Worm (Caenorhabditis elegans) whole organism, L1 larva: ENCODE data around the gene natc-1.
A peak's percentile ranks its signal among the peaks of the same experiment; 100 is the strongest.

Experiments
- C04F5.9 ChIP-seq: sonication (generic microtip); optimal IDR thresholded peaks from 2 replicates; lab custom pipeline; 2016; ENCODE audit warnings: missing genetic modification characterization, missing compliant biosample characterization
- C16A3.4 ChIP-seq: fragments of 150-350 bp; optimal IDR thresholded peaks from 2 replicates; lab custom pipeline; 2014; ENCODE audit warnings: missing biosample characterization, missing genetic modification characterization
- C34B4.2 ChIP-seq: sonication (generic microtip); optimal IDR thresholded peaks from 2 replicates; lab custom pipeline; 2017; ENCODE audit warnings: mild to moderate bottlenecking, missing genetic modification characterization, missing compliant biosample characterization
- F16B12.6 ChIP-seq: fragments of 150-350 bp; optimal IDR thresholded peaks from 2 replicates; lab custom pipeline; 2014; ENCODE audit warnings: missing biosample characterization, missing genetic modification characterization
- aly-2 ChIP-seq: fragments of 150-350 bp; optimal IDR thresholded peaks from 2 replicates; lab custom pipeline; 2014; ENCODE audit warnings: missing biosample characterization, missing genetic modification characterization
- ama-1 ChIP-seq: fragments of 150-350 bp; optimal IDR thresholded peaks from 2 replicates; lab custom pipeline; 2014
- blmp-1 ChIP-seq: fragments of 150-350 bp; optimal IDR thresholded peaks from 2 replicates; lab custom pipeline; 2014; ENCODE audit warnings: missing biosample characterization, missing genetic modification characterization
- ceh-63 ChIP-seq: fragments of 200-800 bp; sonication (Bioruptor generic); optimal IDR thresholded peaks from 2 replicates; lab custom pipeline; 2018; ENCODE audit warnings: mild to moderate bottlenecking, missing genetic modification characterization, missing compliant biosample characterization
- ceh-8 ChIP-seq: fragments of 200-800 bp; sonication (Bioruptor generic); optimal IDR thresholded peaks from 2 replicates; lab custom pipeline; 2018; ENCODE audit warnings: mild to moderate bottlenecking, missing genetic modification characterization, moderate library complexity, missing compliant biosample characterization
- ceh-88 ChIP-seq: fragments of 200-800 bp; sonication (Bioruptor generic); IDR thresholded peaks from 2 replicates; pipeline ENCODE4 v1.3.6; 2022; ENCODE audit warnings: missing genetic modification characterization, missing compliant biosample characterization
- ceh-90 ChIP-seq: sonication (generic microtip); optimal IDR thresholded peaks from 2 replicates; lab custom pipeline; 2016; ENCODE audit warnings: missing genetic modification characterization, missing compliant biosample characterization
- ces-1 ChIP-seq: fragments of 150-350 bp; optimal IDR thresholded peaks from 2 replicates; lab custom pipeline; 2014; ENCODE audit warnings: missing biosample characterization, missing genetic modification reagents, missing genetic modification characterization
- dsc-1 ChIP-seq: sonication (generic microtip); optimal IDR thresholded peaks from 2 replicates; lab custom pipeline; 2016; ENCODE audit warnings: mild to moderate bottlenecking, missing genetic modification characterization, missing compliant biosample characterization
- egl-13 ChIP-seq: sonication (generic microtip); optimal IDR thresholded peaks from 2 replicates; lab custom pipeline; 2016; ENCODE audit warnings: missing genotype, missing genetic modification reagents, missing genetic modification characterization, missing compliant biosample characterization
- egl-27 ChIP-seq, 2 experiments: fragments of 150-350 bp in 1 of 2; sonication (generic microtip); optimal IDR thresholded peaks; 3 replicates each; lab custom pipeline; 2017 to 2018; ENCODE audit warnings: missing biosample characterization in 2 of 2, missing genetic modification characterization in 2 of 2, missing genetic modification reagents in 2 of 2
- elt-3 ChIP-seq, 6 experiments: fragments of 150-350 bp in 1 of 6; sonication (generic microtip); optimal IDR thresholded peaks; 2 replicates each; lab custom pipeline; 2017 to 2018; ENCODE audit warnings: missing biosample characterization in 6 of 6, missing genetic modification characterization in 6 of 6, inconsistent platforms in 1 of 6
- ets-5 ChIP-seq: fragments of 200-800 bp; sonication (Bioruptor generic); IDR thresholded peaks from 2 replicates; pipeline ENCODE4 v1.3.6; 2022; ENCODE audit warnings: missing genetic modification characterization, missing compliant biosample characterization
- fkh-10 ChIP-seq: sonication (generic microtip); optimal IDR thresholded peaks from 2 replicates; lab custom pipeline; 2017; ENCODE audit warnings: missing biosample characterization, missing genetic modification reagents, missing genetic modification characterization
- fkh-4 ChIP-seq: sonication (generic microtip); optimal IDR thresholded peaks from 2 replicates; lab custom pipeline; 2016; ENCODE audit warnings: missing compliant biosample characterization, missing genetic modification characterization, borderline replicate concordance
- grh-1 ChIP-seq: fragments of 200-800 bp; sonication (Bioruptor generic); IDR thresholded peaks from 2 replicates; pipeline ENCODE4 v1.3.6; 2022; ENCODE audit warnings: missing genetic modification reagents, missing genetic modification characterization, missing compliant biosample characterization
- hlh-4 ChIP-seq: sonication (generic microtip); optimal IDR thresholded peaks from 2 replicates; lab custom pipeline; 2016; ENCODE audit warnings: mild to moderate bottlenecking, missing genetic modification characterization, missing compliant biosample characterization
- hpl-2 ChIP-seq: fragments of 150-350 bp; optimal IDR thresholded peaks from 2 replicates; lab custom pipeline; 2014; ENCODE audit warnings: missing biosample characterization, missing genetic modification reagents, missing genetic modification characterization
- jun-1 ChIP-seq: fragments of 150-350 bp; optimal IDR thresholded peaks from 2 replicates; lab custom pipeline; 2014; ENCODE audit warnings: missing biosample characterization, missing genetic modification reagents, missing genetic modification characterization
- lin-14 ChIP-seq: fragments of 200-800 bp; sonication (Bioruptor generic); optimal IDR thresholded peaks from 2 replicates; lab custom pipeline; 2018; ENCODE audit warnings: mild to moderate bottlenecking, missing genetic modification characterization, moderate library complexity, missing compliant biosample characterization
- lin-35 ChIP-seq, 2 experiments: fragments of 150-350 bp; optimal IDR thresholded peaks; 2 replicates each; lab custom pipeline; 2014; ENCODE audit warnings: missing biosample characterization in 2 of 2, missing genetic modification characterization in 2 of 2, missing genetic modification reagents in 2 of 2
- mab-9 ChIP-seq: fragments of 200-800 bp; sonication (Bioruptor generic); IDR thresholded peaks from 2 replicates; pipeline ENCODE4 v1.3.6; 2022; ENCODE audit warnings: missing genetic modification reagents, missing genetic modification characterization, missing compliant biosample characterization
- mdl-1 ChIP-seq, 2 experiments: fragments of 150-350 bp; optimal IDR thresholded peaks; 2 replicates each; lab custom pipeline; 2014 to 2017; ENCODE audit warnings: missing biosample characterization in 2 of 2, missing genetic modification characterization in 2 of 2, inconsistent platforms in 1 of 2
- mef-2 ChIP-seq: fragments of 150-350 bp; optimal IDR thresholded peaks from 2 replicates; lab custom pipeline; 2014; ENCODE audit warnings: missing biosample characterization, missing genetic modification characterization
- mep-1 ChIP-seq: fragments of 150-350 bp; optimal IDR thresholded peaks from 2 replicates; lab custom pipeline; 2014; ENCODE audit warnings: missing biosample characterization, missing genetic modification characterization
- nhr-11 ChIP-seq: fragments of 150-350 bp; optimal IDR thresholded peaks from 2 replicates; lab custom pipeline; 2014; ENCODE audit warnings: missing biosample characterization, missing genetic modification characterization
- nhr-19 ChIP-seq: fragments of 200-800 bp; sonication (Bioruptor generic); conservative IDR thresholded peaks from 2 replicates; pipeline ENCODE4 v1.3.6; 2022; ENCODE audit warnings: missing genetic modification characterization, missing compliant biosample characterization
- nhr-237 ChIP-seq: fragments of 150-350 bp; optimal IDR thresholded peaks from 2 replicates; lab custom pipeline; 2014; ENCODE audit warnings: missing biosample characterization, missing genetic modification characterization
- nhr-28 ChIP-seq: fragments of 150-350 bp; optimal IDR thresholded peaks from 2 replicates; lab custom pipeline; 2014; ENCODE audit warnings: missing biosample characterization, missing genetic modification characterization
- nhr-47 ChIP-seq: sonication (generic microtip); optimal IDR thresholded peaks from 2 replicates; lab custom pipeline; 2016; ENCODE audit warnings: mild to moderate bottlenecking, missing genetic modification characterization, moderate library complexity, missing compliant biosample characterization
- nhr-71 ChIP-seq: sonication (generic microtip); optimal IDR thresholded peaks from 2 replicates; lab custom pipeline; 2016; ENCODE audit warnings: mild to moderate bottlenecking, missing genetic modification characterization, moderate library complexity, missing compliant biosample characterization
- nhr-76 ChIP-seq: sonication (generic microtip); optimal IDR thresholded peaks from 2 replicates; lab custom pipeline; 2017; ENCODE audit warnings: missing biosample characterization, missing genetic modification characterization
- nhr-77 ChIP-seq: fragments of 150-350 bp; optimal IDR thresholded peaks from 2 replicates; lab custom pipeline; 2014; ENCODE audit warnings: missing biosample characterization, missing genetic modification characterization
- nhr-90 ChIP-seq: sonication (generic microtip); optimal IDR thresholded peaks from 2 replicates; lab custom pipeline; 2016; ENCODE audit warnings: mild to moderate bottlenecking, missing genetic modification characterization, missing compliant biosample characterization; ENCODE audit not compliant: poor library complexity
- pag-3 ChIP-seq: sonication (generic microtip); optimal IDR thresholded peaks from 2 replicates; lab custom pipeline; 2017; ENCODE audit warnings: missing genetic modification characterization, mild to moderate bottlenecking, missing compliant biosample characterization, antibody characterized with exemption, borderline replicate concordance; ENCODE audit not compliant: insufficient read depth
- pax-3 ChIP-seq: fragments of 200-800 bp; sonication (Bioruptor generic); optimal IDR thresholded peaks from 2 replicates; lab custom pipeline; 2018; ENCODE audit warnings: mild to moderate bottlenecking, missing genetic modification characterization, moderate library complexity, missing compliant biosample characterization
- pqm-1 ChIP-seq: sonication (generic microtip); optimal IDR thresholded peaks from 3 replicates; lab custom pipeline; 2017; ENCODE audit warnings: missing biosample characterization, missing genetic modification characterization
- rnt-1 ChIP-seq: sonication (generic microtip); optimal IDR thresholded peaks from 2 replicates; lab custom pipeline; 2016; ENCODE audit warnings: mild to moderate bottlenecking, missing genetic modification characterization, moderate library complexity, missing compliant biosample characterization
- skn-1 ChIP-seq: fragments of 150-350 bp; optimal IDR thresholded peaks from 2 replicates; lab custom pipeline; 2014; ENCODE audit warnings: missing biosample characterization, missing genetic modification characterization
- snpc-4 ChIP-seq: fragments of 150-350 bp; optimal IDR thresholded peaks from 2 replicates; lab custom pipeline; 2014; ENCODE audit warnings: missing biosample characterization, missing genetic modification characterization
- snu-23 ChIP-seq: sonication (generic microtip); optimal IDR thresholded peaks from 2 replicates; lab custom pipeline; 2016; ENCODE audit warnings: missing genetic modification characterization, missing compliant biosample characterization
- sup-37 ChIP-seq: fragments of 200-800 bp; sonication (Bioruptor generic); optimal IDR thresholded peaks from 2 replicates; lab custom pipeline; 2018; ENCODE audit warnings: mild to moderate bottlenecking, missing genetic modification characterization, missing compliant biosample characterization
- tlp-1 ChIP-seq: fragments of 150-350 bp; optimal IDR thresholded peaks from 2 replicates; lab custom pipeline; 2014; ENCODE audit warnings: missing biosample characterization, missing genetic modification characterization
- unc-130 ChIP-seq: fragments of 150-350 bp; optimal IDR thresholded peaks from 2 replicates; lab custom pipeline; 2017; ENCODE audit warnings: missing biosample characterization, missing genetic modification characterization, inconsistent platforms
- unc-30 ChIP-seq: sonication (generic microtip); optimal IDR thresholded peaks from 2 replicates; lab custom pipeline; 2017; ENCODE audit warnings: missing biosample characterization, missing genetic modification characterization
- unc-86 ChIP-seq: sonication (generic microtip); optimal IDR thresholded peaks from 2 replicates; lab custom pipeline; 2016; ENCODE audit warnings: missing genetic modification characterization, missing compliant biosample characterization
- unc-98 ChIP-seq: fragments of 200-800 bp; sonication (Bioruptor generic); IDR thresholded peaks from 2 replicates; pipeline ENCODE4 v1.3.6; 2022; ENCODE audit warnings: missing genetic modification characterization, missing compliant biosample characterization
- xbp-1 ChIP-seq: sonication (generic microtip); optimal IDR thresholded peaks from 2 replicates; lab custom pipeline; 2016; ENCODE audit warnings: missing genetic modification characterization, missing compliant biosample characterization
- zip-4 ChIP-seq: fragments of 200-800 bp; sonication (Bioruptor generic); optimal IDR thresholded peaks from 2 replicates; lab custom pipeline; 2018; ENCODE audit warnings: mild to moderate bottlenecking, missing genetic modification characterization, moderate library complexity, missing compliant biosample characterization

natc-1 gene

ce11 chrV:8462074-8462473 lies at the start of gene natc-1, which contains the start of gene dnj-22:
TSS of gene natc-1 (plus strand) at chrV:8462359.
TSS of gene dnj-22 (minus strand) at chrV:8462120.
- peak; percentile 86 for TF ChIP-seq lin-14 (GFP tag; lab: Kevin White, UChicago)
- TF ChIP-seq nhr-77 (tag; lab: Kevin White, UChicago): peak; percentile 72
- TF ChIP-seq rnt-1 (tag; lab: Kevin White, UChicago): peak; percentile 75
- TF ChIP-seq dsc-1 (tag; lab: Kevin White, UChicago): peak; percentile 74
- TF ChIP-seq F16B12.6 (tag; lab: Kevin White, UChicago): peak; percentile 24
- peak; percentile 47 for TF ChIP-seq hpl-2
- TF ChIP-seq egl-13 (tag; lab: Kevin White, UChicago): peak; percentile 59
- TF ChIP-seq mdl-1 (tag; optimal IDR thresholded peaks at IDR 0.05; lab: Kevin White, UChicago): peak in 1 of 2 experiments; percentile 50
- no peak for TF ChIP-seq pax-3
- TF ChIP-seq nhr-90 (tag; lab: Kevin White, UChicago): peak; percentile 81
- TF ChIP-seq nhr-76 (tag; lab: Kevin White, UChicago): no peak
- no peak for TF ChIP-seq nhr-237
- peak; percentile 36; the same call in 1 of the 2 replicates for TF ChIP-seq mab-9 (GFP tag; lab: Robert Waterston, UW)
- peak; percentile 46 for TF ChIP-seq nhr-11 (tag; lab: Kevin White, UChicago)
- peak; percentile 96 for TF ChIP-seq C16A3.4 (tag; lab: Kevin White, UChicago)
- TF ChIP-seq unc-130 (tag; lab: Kevin White, UChicago): peak; percentile 80
- TF ChIP-seq jun-1: peak; percentile 56
- no peak for TF ChIP-seq hlh-4 (tag; lab: Kevin White, UChicago)
- no peak for TF ChIP-seq pag-3
- TF ChIP-seq mep-1 (tag; lab: Kevin White, UChicago): peak; percentile 93
- peak; percentile 32 for TF ChIP-seq C04F5.9 (tag; lab: Kevin White, UChicago)
- TF ChIP-seq ceh-88 (GFP tag; lab: Robert Waterston, UW): peak; percentile 58; the same call in 1 of the 2 replicates
- TF ChIP-seq lin-35 (GFP tag; optimal IDR thresholded peaks at IDR 0.05; lab: Kevin White, UChicago): peak; percentile 83 to 89
- TF ChIP-seq snpc-4: peak; percentile 85
- peak; percentile 81 for TF ChIP-seq xbp-1 (tag; lab: Kevin White, UChicago)
- TF ChIP-seq fkh-10: peak; percentile 54
- no peak for TF ChIP-seq unc-30 (tag; lab: Kevin White, UChicago)
- no peak for TF ChIP-seq ceh-90
- TF ChIP-seq ets-5: no peak
- TF ChIP-seq sup-37 (GFP tag; lab: Kevin White, UChicago): peak; percentile 11
- TF ChIP-seq mef-2 (tag; lab: Kevin White, UChicago): no peak
- no peak for TF ChIP-seq egl-27 (tag; optimal IDR thresholded peaks at IDR 0.05; lab: Kevin White, UChicago)
- TF ChIP-seq C34B4.2 (tag; lab: Kevin White, UChicago): no peak
- TF ChIP-seq nhr-71 (tag; lab: Kevin White, UChicago): peak; percentile 91
- TF ChIP-seq blmp-1 (tag; lab: Kevin White, UChicago): peak; percentile 81
- TF ChIP-seq aly-2 (tag; lab: Kevin White, UChicago): peak; percentile 84
- no peak for TF ChIP-seq nhr-28 (tag; lab: Kevin White, UChicago)
- TF ChIP-seq unc-98 (GFP tag; lab: Robert Waterston, UW): peak; percentile 24; the same call in 1 of the 2 replicates
- TF ChIP-seq ceh-63 (GFP tag; lab: Kevin White, UChicago): no peak
- peak; percentile 94 for TF ChIP-seq snu-23 (GFP tag; lab: Kevin White, UChicago)
- no peak for TF ChIP-seq pqm-1 (tag; lab: Kevin White, UChicago)
- peak; percentile 82 for TF ChIP-seq nhr-19
- peak; percentile 74 for TF ChIP-seq unc-86 (tag; lab: Kevin White, UChicago)
- peak; percentile 50 for TF ChIP-seq ces-1 (GFP tag; lab: Kevin White, UChicago)
- peak; percentile 46 for TF ChIP-seq zip-4
- 0 out of 2 replicates have a peak, but pooled peaks have one; percentile 17 for TF ChIP-seq grh-1 (GFP tag; lab: Robert Waterston, UW)
- TF ChIP-seq fkh-4: no peak
- TF ChIP-seq tlp-1 (tag; lab: Kevin White, UChicago): no peak
- peak; percentile 88 for TF ChIP-seq nhr-47 (tag; lab: Kevin White, UChicago)
- peak in 2 of 6 experiments; percentile 82 to 88 for TF ChIP-seq elt-3 (tag; optimal IDR thresholded peaks at IDR 0.05; lab: Kevin White, UChicago)
- TF ChIP-seq ceh-8 (GFP tag; lab: Kevin White, UChicago): no peak
- no peak for TF ChIP-seq ama-1
- peak; percentile 73 for TF ChIP-seq skn-1 (tag; lab: Kevin White, UChicago)
